Worm (Caenorhabditis elegans) whole organism, dauer: Measurements from ENCODE around the gene gbh-1.

Source experiments
- unc-62 ChIP-seq: sonication (generic microtip); optimal IDR thresholded peaks from 2 replicates; lab custom pipeline; 2017; ENCODE audit warnings: missing biosample characterization, missing genetic modification reagents, missing genetic modification characterization

Gene gbh-1

ce11 chrII:10656395-10656794, 37.2 kb downstream of the gbh-1 start:
- TF ChIP-seq unc-62 = no peak

- no peak for TF ChIP-seq unc-62
These were observed 39.2 kb downstream of the gbh-1 start for ce11 chrII:10654435-10654834.

- TF ChIP-seq unc-62 = no peak
These were observed 40.0 kb downstream of the gbh-1 start for ce11 chrII:10653559-10653958.

DNA sequence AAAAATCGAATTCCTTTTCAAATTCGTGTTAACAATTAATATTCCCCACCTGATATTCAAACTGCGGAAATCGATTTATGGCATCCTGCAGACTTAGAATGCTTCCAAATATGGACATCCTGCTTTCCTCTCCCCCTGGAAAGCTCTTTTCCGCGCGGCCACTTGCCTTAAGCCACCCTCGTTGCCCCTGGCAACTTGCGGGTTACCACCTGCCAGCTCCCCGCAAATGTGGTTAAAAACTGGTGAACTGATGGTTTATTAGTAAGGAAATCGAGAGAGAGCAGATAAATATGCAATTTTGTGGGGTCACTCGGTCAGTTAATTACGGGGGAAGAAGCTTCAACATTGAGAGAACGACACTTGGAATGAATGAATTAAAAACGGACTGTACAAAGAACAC, 41.5 kb downstream of the gbh-1 start, which contains the start of gene nphp-1:
TSS of gene nphp-1 (minus strand) at position 145 of the 400 bp plus-strand sequence.
- TF ChIP-seq unc-62 = no peak

- TF ChIP-seq unc-62 = no peak
These were observed 46.6 kb downstream of the gbh-1 start, which contains the start of gene M28.10 for ce11 chrII:10646901-10647566. Gene M28.10, plus strand, starts transcription at chrII:10647516.

DNA sequence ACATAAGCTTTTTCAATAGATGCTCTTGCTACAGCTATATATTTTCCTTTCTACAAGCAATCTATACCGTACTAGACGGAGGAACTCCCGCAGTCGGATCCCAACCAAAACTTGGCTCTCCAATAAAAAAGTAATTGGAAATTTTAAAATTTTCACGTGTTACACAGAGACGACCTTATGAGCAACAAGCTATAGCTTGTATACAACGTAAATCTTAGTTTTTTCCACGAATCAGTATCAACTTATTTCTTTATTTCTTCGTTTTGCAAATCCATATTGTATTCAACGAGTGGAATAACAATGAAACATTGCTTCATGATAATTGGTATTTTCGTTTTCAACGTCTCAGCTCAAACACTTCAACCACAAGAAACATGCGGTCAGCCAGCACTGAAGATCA, 50.2 kb downstream of the gbh-1 start, which contains the start of gene M28.4:
TSS of gene M28.4 (plus strand) at position 301 of the 400 bp plus-strand sequence.
- TF ChIP-seq unc-62 = no peak
